Fruit fly (Drosophila melanogaster) whole organism, wandering third instar larva: ENCODE measurements around the gene CG13947.
A peak's percentile ranks its signal among the peaks of the same experiment; 100 is the strongest.

ENCODE experiments used
- CG9705 ChIP-seq: fragments of 200-800 bp; sonication (Bioruptor generic); optimal IDR thresholded peaks from 2 replicates; lab custom pipeline; 2018; ENCODE audit warnings: missing biosample characterization, mild to moderate bottlenecking, missing genetic modification characterization
- CrebA ChIP-seq: fragments of 200-800 bp; sonication (Bioruptor generic); optimal IDR thresholded peaks from 2 replicates; lab custom pipeline; 2016; ENCODE audit warnings: missing biosample characterization, mild to moderate bottlenecking, missing genetic modification characterization, borderline replicate concordance
- Dfd ChIP-seq: fragments of >200 bp; optimal IDR thresholded peaks from 2 replicates; lab custom pipeline; 2017; ENCODE audit warnings: missing biosample characterization, missing genetic modification characterization
- Dif ChIP-seq: fragments of 200-275, 200-300 bp; sonication (Bioruptor generic); optimal IDR thresholded peaks from 2 replicates; lab custom pipeline; 2018; ENCODE audit warnings: missing biosample characterization, missing genetic modification characterization; ENCODE audit not compliant: partially characterized antibody
- GATAd ChIP-seq: sonication (Bioruptor generic); optimal IDR thresholded peaks from 2 replicates; lab custom pipeline; 2016; ENCODE audit warnings: missing biosample characterization, missing genetic modification characterization
- HLH106 ChIP-seq: fragments of 200-800 bp; optimal IDR thresholded peaks from 3 replicates; lab custom pipeline; 2019; ENCODE audit warnings: missing biosample characterization, mild to moderate bottlenecking, missing genetic modification characterization, moderate library complexity
- Hnf4 ChIP-seq: fragments of 200-800 bp; sonication (Bioruptor generic); optimal IDR thresholded peaks from 2 replicates; lab custom pipeline; 2016; ENCODE audit warnings: missing biosample characterization, mild to moderate bottlenecking, missing genetic modification characterization
- Hr83 ChIP-seq: fragments of 200-300 bp; sonication (Bioruptor generic); optimal IDR thresholded peaks from 2 replicates; lab custom pipeline; 2016; ENCODE audit warnings: missing biosample characterization, mild to moderate bottlenecking, missing genetic modification characterization, moderate library complexity; ENCODE audit not compliant: poor library complexity, severe bottlenecking
- Jra ChIP-seq: sonication (Bioruptor generic); optimal IDR thresholded peaks from 2 replicates; lab custom pipeline; 2016; ENCODE audit warnings: missing biosample characterization, missing genetic modification characterization
- Myc ChIP-seq: fragments of >200 bp; optimal IDR thresholded peaks from 2 replicates; lab custom pipeline; 2017
- N ChIP-seq: fragments of >200 bp; optimal IDR thresholded peaks from 2 replicates; lab custom pipeline; 2018; ENCODE audit warnings: missing biosample characterization, missing external identifiers, missing genetic modification characterization
- Rel ChIP-seq, 2 experiments: fragments of 200-800 bp; sonication (Bioruptor generic) in 1 of 2; optimal IDR thresholded peaks; 2 replicates in 1 of 2; 3 replicates in 1 of 2; lab custom pipeline; 2016 to 2019; ENCODE audit warnings: mild to moderate bottlenecking in 2 of 2, missing biosample characterization in 2 of 2, missing genetic modification characterization in 2 of 2, moderate library complexity in 1 of 2
- Sp1 ChIP-seq: fragments of 200-800 bp; sonication (Bioruptor generic); optimal IDR thresholded peaks from 3 replicates; lab custom pipeline; 2019; ENCODE audit warnings: missing biosample characterization, mild to moderate bottlenecking, missing genetic modification characterization, moderate library complexity
- Vsx2 ChIP-seq: fragments of 200-300, 225-300 bp; sonication (Bioruptor generic); optimal IDR thresholded peaks from 2 replicates; lab custom pipeline; 2018; ENCODE audit warnings: missing biosample characterization, missing genetic modification characterization; ENCODE audit not compliant: partially characterized antibody
- brk ChIP-seq: fragments of 200-800 bp; sonication (Bioruptor generic); optimal IDR thresholded peaks from 2 replicates; lab custom pipeline; 2016; ENCODE audit warnings: missing biosample characterization, mild to moderate bottlenecking, missing genetic modification characterization
- dl ChIP-seq, 2 experiments: fragments of 175-275, 200-275 bp in 1 of 2; fragments of 200-275 bp in 1 of 2; sonication (Bioruptor generic); optimal IDR thresholded peaks; lab custom pipeline; 2018; ENCODE audit warnings: mild to moderate bottlenecking in 2 of 2, missing biosample characterization in 2 of 2, missing genetic modification characterization in 2 of 2, moderate library complexity in 2 of 2; ENCODE audit not compliant: partially characterized antibody in 2 of 2, insufficient read depth in 1 of 2
- dmrt93B ChIP-seq: fragments of 200-800 bp; sonication (Bioruptor generic); optimal IDR thresholded peaks from 2 replicates; lab custom pipeline; 2018; ENCODE audit warnings: missing biosample characterization, mild to moderate bottlenecking, missing genetic modification characterization
- foxo ChIP-seq, 2 experiments: fragments of 200-800 bp; sonication (Bioruptor generic); optimal IDR thresholded peaks; 2 replicates in 1 of 2; 3 replicates in 1 of 2; lab custom pipeline; 2016 to 2017; ENCODE audit warnings: missing biosample characterization in 2 of 2, missing genetic modification characterization in 2 of 2
- h ChIP-seq: fragments of 200-800 bp; sonication (Bioruptor generic); optimal IDR thresholded peaks from 3 replicates; lab custom pipeline; 2016; ENCODE audit warnings: missing biosample characterization, mild to moderate bottlenecking, missing genetic modification characterization
- jim ChIP-seq: fragments of 175-275, 200-325 bp; sonication (Bioruptor generic); optimal IDR thresholded peaks from 2 replicates; lab custom pipeline; 2016; ENCODE audit warnings: missing biosample characterization, mild to moderate bottlenecking, missing genetic modification characterization
- lola ChIP-seq: fragments of >200 bp; optimal IDR thresholded peaks from 2 replicates; lab custom pipeline; 2017; ENCODE audit warnings: missing biosample characterization, missing genetic modification characterization
- pan ChIP-seq: fragments of >200 bp; optimal IDR thresholded peaks from 2 replicates; lab custom pipeline; 2017
- psq ChIP-seq: fragments of 200-800 bp; sonication (Bioruptor generic); optimal IDR thresholded peaks from 3 replicates; lab custom pipeline; 2017; ENCODE audit warnings: missing biosample characterization, mild to moderate bottlenecking, missing genetic modification characterization, moderate library complexity
- rgr ChIP-seq: fragments of 200-800 bp; sonication (Bioruptor generic); optimal IDR thresholded peaks from 3 replicates; lab custom pipeline; 2016; ENCODE audit warnings: missing biosample characterization, mild to moderate bottlenecking, missing genetic modification characterization
- sage ChIP-seq: fragments of 200-800 bp; sonication (Bioruptor generic); optimal IDR thresholded peaks from 2 replicates; lab custom pipeline; 2016; ENCODE audit warnings: missing biosample characterization, mild to moderate bottlenecking, missing genetic modification characterization
- sv ChIP-seq: fragments of 200-800 bp; sonication (Bioruptor generic); optimal IDR thresholded peaks from 3 replicates; lab custom pipeline; 2016; ENCODE audit warnings: missing biosample characterization, missing genetic modification characterization
- woc ChIP-seq: sonication (Bioruptor generic); optimal IDR thresholded peaks from 2 replicates; lab custom pipeline; 2016; ENCODE audit warnings: missing biosample characterization, mild to moderate bottlenecking, missing genetic modification characterization

Gene CG13947

dm6 chr2L:779123-779584 lies at the start of gene CG13947:
Gene CG13947 (plus strand): TSS chr2L:779173.
- peak; percentile 99 for TF ChIP-seq Dfd (GFP tag; lab: Kevin White, UChicago)
- TF ChIP-seq lola (GFP tag; lab: Kevin White, UChicago): no peak
- no peak for TF ChIP-seq sv
- TF ChIP-seq Rel (GFP tag; optimal IDR thresholded peaks at IDR 0.05; lab: Kevin White, UChicago): no peak
- TF ChIP-seq Rel (tag; optimal IDR thresholded peaks at IDR 0.05; lab: Kevin White, UChicago): no peak

dm6 chr2L:732105-732504 lies 46.9 kb upstream of the CG13947 start:
- no peak for TF ChIP-seq dmrt93B (GFP tag; lab: Kevin White, UChicago)
- TF ChIP-seq rgr (GFP tag; lab: Kevin White, UChicago): no peak
- TF ChIP-seq Hnf4: no peak
- no peak for TF ChIP-seq Myc (lab: Kevin White, UChicago)
- TF ChIP-seq Sp1: no peak
- TF ChIP-seq foxo (GFP tag; optimal IDR thresholded peaks at IDR 0.05; lab: Kevin White, UChicago): no peak
- no peak for TF ChIP-seq CrebA (GFP tag; lab: Kevin White, UChicago)
- no peak for TF ChIP-seq jim (GFP tag; lab: Kevin White, UChicago)
- TF ChIP-seq Rel (GFP tag; optimal IDR thresholded peaks at IDR 0.05; lab: Kevin White, UChicago): no peak
- TF ChIP-seq Rel (tag; optimal IDR thresholded peaks at IDR 0.05; lab: Kevin White, UChicago): no peak
- TF ChIP-seq Jra (GFP tag; lab: Kevin White, UChicago): no peak
- no peak for TF ChIP-seq CG9705
- no peak for TF ChIP-seq Hr83
- TF ChIP-seq GATAd (GFP tag; lab: Kevin White, UChicago): no peak
- TF ChIP-seq woc (GFP tag; lab: Kevin White, UChicago): no peak
- no peak for TF ChIP-seq HLH106 (tag; lab: Kevin White, UChicago)
- TF ChIP-seq, all 38 proteins: peak for 0

- no peak for TF ChIP-seq h (GFP tag; lab: Kevin White, UChicago)
- no peak for TF ChIP-seq sage
- no peak for TF ChIP-seq Rel (GFP tag; optimal IDR thresholded peaks at IDR 0.05; lab: Kevin White, UChicago)
- no peak for TF ChIP-seq Rel (tag; optimal IDR thresholded peaks at IDR 0.05; lab: Kevin White, UChicago)
- TF ChIP-seq, all 38 proteins: peak for 0
These were observed 44.9 kb upstream of the CG13947 start for dm6 chr2L:734120-734519.

dm6 chr2L:735772-736171 lies 43.2 kb upstream of the CG13947 start:
- TF ChIP-seq dl (GFP tag; optimal IDR thresholded peaks at IDR 0.05; lab: Kevin White, UChicago; ENCODE audit: insufficient read depth in 1 of 2, partially characterized antibody in 2 of 2) (no peak), Dif (GFP tag; lab: Kevin White, UChicago) (no peak), Hr83 (no peak), pan (lab: Kevin White, UChicago) (no peak), psq (GFP tag; lab: Kevin White, UChicago) (no peak), CG9705 (no peak), Rel (GFP tag; optimal IDR thresholded peaks at IDR 0.05; lab: Kevin White, UChicago) (no peak), Rel (tag; optimal IDR thresholded peaks at IDR 0.05; lab: Kevin White, UChicago) (no peak), dmrt93B (GFP tag; lab: Kevin White, UChicago) (no peak), foxo (GFP tag; optimal IDR thresholded peaks at IDR 0.05; lab: Kevin White, UChicago) (no peak), woc (GFP tag; lab: Kevin White, UChicago) (no peak), HLH106 (tag; lab: Kevin White, UChicago) (no peak), N (GFP tag; lab: Kevin White, UChicago) (no peak)

dm6 chr2L:740031-740430 lies 38.9 kb upstream of the CG13947 start:
- TF ChIP-seq Vsx2 (GFP tag; lab: Kevin White, UChicago): no peak
- peak; percentile 61 for TF ChIP-seq N (GFP tag; lab: Kevin White, UChicago)
- TF ChIP-seq Myc (lab: Kevin White, UChicago): peak; percentile 13

- TF ChIP-seq Hnf4: no peak
- TF ChIP-seq CrebA (GFP tag; lab: Kevin White, UChicago): no peak
- TF ChIP-seq dl (GFP tag; optimal IDR thresholded peaks at IDR 0.05; lab: Kevin White, UChicago; ENCODE audit: insufficient read depth in 1 of 2, partially characterized antibody in 2 of 2): no peak
- TF ChIP-seq dmrt93B (GFP tag; lab: Kevin White, UChicago): no peak
- no peak for TF ChIP-seq CG9705
- no peak for TF ChIP-seq brk (GFP tag; lab: Kevin White, UChicago)
- TF ChIP-seq pan (lab: Kevin White, UChicago): no peak
- no peak for TF ChIP-seq sage
- no peak for TF ChIP-seq Dif (GFP tag; lab: Kevin White, UChicago)
These were observed 34.7 kb upstream of the CG13947 start, which contains the start of gene Eaat2 for dm6 chr2L:744295-744694. Gene Eaat2 (minus strand): TSS chr2L:744395.
